Worm (Caenorhabditis elegans): ENCODE measurements around the gene bath-26.

- TF ChIP-seq ama-1 (optimal IDR thresholded peaks at IDR 0.05) (no peak), hmbx-1 (tag; optimal IDR thresholded peaks at IDR 0.05) (no peak), tbx-37 (GFP tag; conservative IDR thresholded peaks at IDR 0.05) (no peak), flt-1 (GFP tag; IDR thresholded peaks at IDR 0.05) (no peak), ceh-36 (tag; optimal IDR thresholded peaks at IDR 0.05) (no peak), scrt-1 (GFP tag; IDR thresholded peaks at IDR 0.05) (no peak), sea-1 (GFP tag; conservative IDR thresholded peaks at IDR 0.05) (no peak), tra-4 (tag; optimal IDR thresholded peaks at IDR 0.05) (no peak)
Measured at ce11 chrII:1595137-1595536, 5.4 kb downstream of the bath-26 start, which contains the start of gene clec-20.
